Fruit fly (Drosophila melanogaster) Kc167 (cell line): ENCODE data around the gene CG33643.

Experiments used
- Myc ChIP-seq: fragments of >200 bp; optimal IDR thresholded peaks from 2 replicates; lab custom pipeline; 2017; ENCODE audit warnings: missing external identifiers
- Sin3A ChIP-seq: fragments of >200 bp; optimal IDR thresholded peaks from 2 replicates; lab custom pipeline; 2018; ENCODE audit warnings: missing external identifiers
- psq ChIP-seq: fragments of >200 bp; optimal IDR thresholded peaks from 2 replicates; lab custom pipeline; 2017; ENCODE audit warnings: missing external identifiers
- ttk ChIP-seq: sonication (Bioruptor generic); optimal IDR thresholded peaks from 2 replicates; lab custom pipeline; 2017; ENCODE audit warnings: missing external identifiers

- TF ChIP-seq Sin3A (no peak), ttk (lab: Kevin White, UChicago) (no peak), psq (lab: Kevin White, UChicago) (no peak), Myc (lab: Kevin White, UChicago) (no peak)
Observed at dm6 chr2L:13531785-13532184, 911 bp downstream of the CG33643 start, which contains the start of gene CG33644.
